Worm (Caenorhabditis elegans): Measurements from ENCODE around the gene F23A7.3.
A peak's percentile ranks its signal among the peaks of the same experiment; 100 is the strongest.

The F23A7.3 gene

DNA sequence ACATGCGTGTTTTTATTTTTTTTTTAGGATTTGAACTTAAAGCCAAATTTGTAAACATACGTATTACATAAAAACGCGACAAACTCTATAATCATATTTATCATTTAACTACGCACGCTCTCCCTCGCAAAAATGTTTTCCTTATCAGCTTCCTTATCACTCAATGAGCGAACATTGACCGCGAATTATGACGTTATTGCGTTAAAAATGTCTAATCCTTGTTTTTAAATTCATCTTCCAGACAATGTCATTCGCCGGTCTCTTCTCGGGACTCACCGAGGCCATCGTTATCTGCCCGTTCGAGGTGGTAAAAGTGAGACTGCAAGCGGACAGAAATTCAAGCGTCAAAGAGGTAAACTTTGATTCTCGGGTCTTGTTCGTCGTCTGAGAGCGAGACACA is 27.2 kb upstream of the F23A7.3 start (continued):
- no peak for TF ChIP-seq snpc-4 (GFP tag; optimal IDR thresholded peaks at IDR 0.05)
- TF ChIP-seq snpc-4 (tag; optimal IDR thresholded peaks at IDR 0.05), result peak in 2 of 4 experiments; percentile 21 to 42
- peak; percentile 91 for TF ChIP-seq atf-7 (tag; optimal IDR thresholded peaks at IDR 0.05)
- no peak for TF ChIP-seq tbp1 (GFP tag; optimal IDR thresholded peaks at IDR 0.05)
- no peak for TF ChIP-seq dpl-1 (GFP tag; optimal IDR thresholded peaks at IDR 0.05)
- TF ChIP-seq lin-54 (GFP tag; optimal IDR thresholded peaks at IDR 0.05), result no peak
- TF ChIP-seq nhr-80 (tag; optimal IDR thresholded peaks at IDR 0.05), result peak; percentile 98
- peak; percentile 35; the same call in 1 of the 2 replicates for TF ChIP-seq B0336.3 (GFP tag; IDR thresholded peaks at IDR 0.05)
- no peak for TF ChIP-seq ztf-3 (GFP tag; optimal IDR thresholded peaks at IDR 0.05)

DNA sequence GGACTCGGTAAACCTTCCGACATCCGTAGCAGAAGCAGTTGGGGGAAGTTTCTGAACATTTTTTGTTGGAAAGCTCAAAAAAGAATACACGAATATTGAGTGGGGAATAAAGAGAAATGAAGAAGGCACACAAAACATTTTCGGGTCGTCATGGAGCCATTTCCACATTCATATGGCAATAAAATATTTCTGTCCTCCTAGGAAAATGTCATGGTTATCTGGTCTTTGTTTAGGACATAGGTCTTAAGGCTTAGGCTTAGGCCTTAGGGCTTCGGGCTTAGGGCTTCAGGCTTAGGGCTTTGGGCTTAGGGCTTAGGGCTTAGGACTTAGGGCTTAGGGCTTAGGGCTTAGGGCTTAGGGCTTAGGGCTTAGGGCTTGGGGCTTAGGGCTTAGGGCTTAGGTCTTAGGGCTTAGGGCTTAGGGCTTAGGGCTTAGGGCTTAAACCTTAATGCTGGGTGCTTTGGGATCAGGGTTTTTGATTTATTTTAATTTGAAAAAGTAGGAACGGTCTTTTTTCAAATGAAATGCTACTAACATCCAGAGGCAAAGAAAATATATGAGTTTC is 20.5 kb upstream of the F23A7.3 start, which contains the start of gene R11.3:
TSS of gene R11.3 (minus strand) at position 51 of the 565 bp plus-strand sequence.
- no peak for TF ChIP-seq egl-18 (GFP tag; IDR thresholded peaks at IDR 0.05)
- TF ChIP-seq ekl-4 (GFP tag; IDR thresholded peaks at IDR 0.05), result 0 out of 2 replicates have a peak, but pooled peaks have one; percentile 47
- TF ChIP-seq hmg-20 (GFP tag; IDR thresholded peaks at IDR 0.05), result 0 out of 2 replicates have a peak, but pooled peaks have one; percentile 29

DNA sequence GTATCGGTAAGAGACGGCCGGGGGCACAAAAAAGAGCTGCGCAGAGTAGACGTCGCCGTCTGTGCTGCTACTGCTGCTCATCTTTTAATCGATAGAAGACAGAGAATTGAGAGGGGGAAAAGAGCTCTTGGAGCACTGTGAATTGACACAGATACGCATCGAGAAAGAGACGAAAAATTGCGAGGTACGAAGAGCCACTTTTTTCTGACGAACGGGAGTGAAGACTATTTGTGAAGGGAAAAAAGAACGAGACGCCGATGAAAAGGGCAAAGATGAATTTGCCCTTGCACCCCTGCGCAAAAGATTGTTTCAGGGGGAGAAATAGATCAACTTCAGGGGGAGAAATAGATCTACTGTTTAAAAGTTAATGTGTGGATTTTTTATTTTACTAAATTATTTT is 17.6 kb upstream of the F23A7.3 start:
- TF ChIP-seq athp-1 (tag; optimal IDR thresholded peaks at IDR 0.05) (no peak), K11D2.4 (GFP tag; IDR thresholded peaks at IDR 0.05) (peak; percentile 74), rcor-1 (GFP tag; IDR thresholded peaks at IDR 0.05) (peak; percentile 21; the same call in 1 of the 2 replicates), mcd-1 (GFP tag; IDR thresholded peaks at IDR 0.05) (0 out of 2 replicates have a peak, but pooled peaks have one; percentile 36), B0261.1 (tag; optimal IDR thresholded peaks at IDR 0.05) (peak; percentile 24), dox-1 (GFP tag; IDR thresholded peaks at IDR 0.05) (peak; percentile 73), B0019.2 (GFP tag; conservative IDR thresholded peaks at IDR 0.05) (no peak), mxl-1 (tag; optimal IDR thresholded peaks at IDR 0.05) (no peak), nhr-80 (tag; optimal IDR thresholded peaks at IDR 0.05) (peak; percentile 6), F23B12.7 (tag; optimal IDR thresholded peaks at IDR 0.05; ENCODE audit: insufficient read depth) (no peak), madf-8 (GFP tag; conservative IDR thresholded peaks at IDR 0.05) (no peak), F33H1.4 (GFP tag; IDR thresholded peaks at IDR 0.05) (no peak), lin-40 (tag; optimal IDR thresholded peaks at IDR 0.05) (peak; percentile 81), fkh-3 (tag; optimal IDR thresholded peaks at IDR 0.05) (no peak), tbp1 (GFP tag; optimal IDR thresholded peaks at IDR 0.05) (peak; percentile 16), ama-1 (optimal IDR thresholded peaks at IDR 0.05) (no peak), ama-1 (GFP tag; optimal IDR thresholded peaks at IDR 0.05) (no peak), hmg-1.2 (GFP tag; IDR thresholded peaks at IDR 0.05) (peak; percentile 47; the same call in 1 of the 2 replicates), egrh-3 (GFP tag; IDR thresholded peaks at IDR 0.05) (no peak), lin-54 (GFP tag; optimal IDR thresholded peaks at IDR 0.05) (no peak), xnd-1 (tag; optimal IDR thresholded peaks at IDR 0.05) (no peak), nhr-90 (tag; optimal IDR thresholded peaks at IDR 0.05) (no peak), ztf-18 (tag; optimal IDR thresholded peaks at IDR 0.05) (no peak), F10E7.11 (tag; optimal IDR thresholded peaks at IDR 0.05) (no peak), lin-35 (GFP tag; optimal IDR thresholded peaks at IDR 0.05) (peak in 1 of 3 experiments; percentile 49), C17E4.6 (GFP tag; IDR thresholded peaks at IDR 0.05) (0 out of 2 replicates have a peak, but pooled peaks have one; percentile 29), gei-17 (GFP tag; optimal IDR thresholded peaks at IDR 0.05) (peak; percentile 83), ceh-79 (tag; optimal IDR thresholded peaks at IDR 0.05) (no peak), nhr-120 (GFP tag; IDR thresholded peaks at IDR 0.05) (no peak), ZK185.1 (tag; optimal IDR thresholded peaks at IDR 0.05; ENCODE audit: poor library complexity, severe bottlenecking) (peak; percentile 34), K12H6.12 (tag; optimal IDR thresholded peaks at IDR 0.05) (peak; percentile 67), zfh-2 (GFP tag; conservative IDR thresholded peaks at IDR 0.05) (peak; percentile 50; the same call in 1 of the 2 replicates), snpc-4 (GFP tag; optimal IDR thresholded peaks at IDR 0.05) (no peak), snpc-4 (tag; optimal IDR thresholded peaks at IDR 0.05) (peak in 2 of 4 experiments; percentile 11 to 36), ceh-27 (GFP tag; optimal IDR thresholded peaks at IDR 0.05) (peak; percentile 29), aptf-3 (GFP tag; IDR thresholded peaks at IDR 0.05) (no peak), hrde-1 (tag; optimal IDR thresholded peaks at IDR 0.05; ENCODE audit: borderline replicate concordance) (no peak)
